Fruit fly (Drosophila melanogaster) whole organism, prepupa: Measurements from ENCODE around the gene ABCB7.

ENCODE experiments used
- Blimp-1 ChIP-seq: fragments of 200-800 bp; sonication (Bioruptor generic); optimal IDR thresholded peaks from 3 replicates; lab custom pipeline; 2017; ENCODE audit warnings: missing biosample characterization, missing genetic modification characterization, mild to moderate bottlenecking, moderate library complexity, missing genetic modification reagents
- CG1621 ChIP-seq: fragments of 200-800 bp; sonication (Bioruptor generic); optimal IDR thresholded peaks from 3 replicates; lab custom pipeline; 2018; ENCODE audit warnings: missing biosample characterization, mild to moderate bottlenecking, missing genetic modification characterization
- CG16779 ChIP-seq: fragments of 200-800 bp; sonication (Bioruptor generic); optimal IDR thresholded peaks from 3 replicates; lab custom pipeline; 2017; ENCODE audit warnings: missing biosample characterization, mild to moderate bottlenecking, missing genetic modification characterization
- CG6163 ChIP-seq: fragments of 200-800 bp; sonication (Bioruptor generic); IDR thresholded peaks from 3 replicates; pipeline ENCODE4 v1.3.6; 2022; ENCODE audit warnings: missing biosample characterization, missing genetic modification characterization
- CG6854 ChIP-seq: fragments of 200-800 bp; sonication (Bioruptor generic); optimal IDR thresholded peaks from 2 replicates; lab custom pipeline; 2017; ENCODE audit warnings: missing biosample characterization, mild to moderate bottlenecking, missing genetic modification characterization
- CG9139 ChIP-seq: fragments of 200-800 bp; sonication (Bioruptor generic); optimal IDR thresholded peaks from 3 replicates; lab custom pipeline; 2017; ENCODE audit warnings: missing biosample characterization, mild to moderate bottlenecking, missing genetic modification characterization
- Eip75B ChIP-seq: fragments of 200-800 bp; sonication (Bioruptor generic); optimal IDR thresholded peaks from 3 replicates; lab custom pipeline; 2016; ENCODE audit warnings: missing biosample characterization, missing genetic modification characterization
- Sox14 ChIP-seq: fragments of 200-800 bp; sonication (Bioruptor generic); optimal IDR thresholded peaks from 3 replicates; lab custom pipeline; 2016; ENCODE audit warnings: missing biosample characterization, missing genetic modification characterization
- svp ChIP-seq: fragments of 200-800 bp; sonication (Bioruptor generic); peaks from one replicate; lab custom pipeline; 2016; ENCODE audit warnings: missing biosample characterization, missing genetic modification characterization
- topi ChIP-seq: fragments of 200-800 bp; sonication (Bioruptor generic); optimal IDR thresholded peaks from 3 replicates; lab custom pipeline; 2016; ENCODE audit warnings: missing biosample characterization, missing genetic modification characterization

dm6 chr3L:1592822-1593452 is 25.3 kb upstream of the ABCB7 start:
- TF ChIP-seq svp (GFP tag; lab: Kevin White, UChicago) (peak; percentile 75), CG16779 (tag; lab: Kevin White, UChicago) (no peak), Sox14 (GFP tag; lab: Kevin White, UChicago) (peak; percentile 31), CG1621 (tag; lab: Kevin White, UChicago) (no peak), CG9139 (GFP tag; lab: Kevin White, UChicago) (no peak), CG6163 (GFP tag; lab: Robert Waterston, UW) (peak; percentile 79), CG6854 (GFP tag; lab: Kevin White, UChicago) (peak; percentile 26), Blimp-1 (GFP tag; lab: Kevin White, UChicago) (peak; percentile 91), Eip75B (no peak), topi (GFP tag; lab: Kevin White, UChicago) (no peak)
